Worm (Caenorhabditis elegans) whole organism, mixed stage, embryonic: Measurements from ENCODE around the gene Y75B12B.3.

ENCODE experiments used
- M03D4.4 ChIP-seq: sonication (generic microtip); optimal IDR thresholded peaks from 2 replicates; lab custom pipeline; 2017; ENCODE audit warnings: mild to moderate bottlenecking, missing genetic modification characterization, missing compliant biosample characterization
- ceh-39 ChIP-seq: fragments of 150-350 bp; optimal IDR thresholded peaks from 2 replicates; lab custom pipeline; 2014; ENCODE audit warnings: missing biosample characterization, missing genetic modification characterization
- elt-3 ChIP-seq: fragments of 150-350 bp; optimal IDR thresholded peaks from 2 replicates; lab custom pipeline; 2014; ENCODE audit warnings: missing biosample characterization, missing genetic modification characterization
- lin-13 ChIP-seq: fragments of 150-350 bp; optimal IDR thresholded peaks from 2 replicates; lab custom pipeline; 2014; ENCODE audit warnings: missing biosample characterization, missing genetic modification characterization
- mep-1 ChIP-seq: fragments of 150-350 bp; optimal IDR thresholded peaks from 2 replicates; lab custom pipeline; 2017; ENCODE audit warnings: missing biosample characterization, missing genetic modification reagents, missing genetic modification characterization, inconsistent platforms
- mls-2 ChIP-seq: sonication (generic microtip); optimal IDR thresholded peaks from 2 replicates; lab custom pipeline; 2016; ENCODE audit warnings: mild to moderate bottlenecking, missing genetic modification characterization, moderate library complexity, missing compliant biosample characterization
- nhr-12 ChIP-seq: fragments of 150-350 bp; optimal IDR thresholded peaks from 2 replicates; lab custom pipeline; 2014; ENCODE audit warnings: missing biosample characterization, missing genetic modification characterization
- nhr-76 ChIP-seq: sonication (generic microtip); optimal IDR thresholded peaks from 2 replicates; lab custom pipeline; 2017; ENCODE audit warnings: missing biosample characterization, missing genetic modification characterization
- sptf-1 ChIP-seq: sonication (generic microtip); optimal IDR thresholded peaks from 2 replicates; lab custom pipeline; 2017; ENCODE audit warnings: mild to moderate bottlenecking, missing genetic modification characterization, moderate library complexity, missing compliant biosample characterization
- unc-39 ChIP-seq: fragments of 150-350 bp; optimal IDR thresholded peaks from 2 replicates; lab custom pipeline; 2014; ENCODE audit warnings: missing biosample characterization, missing genetic modification characterization
- unc-62 ChIP-seq: fragments of 150-350 bp; optimal IDR thresholded peaks from 2 replicates; lab custom pipeline; 2014; ENCODE audit warnings: missing biosample characterization, missing genetic modification reagents, missing genetic modification characterization
- ztf-11 ChIP-seq: fragments of 150-350 bp; optimal IDR thresholded peaks from 2 replicates; lab custom pipeline; 2014; ENCODE audit warnings: missing biosample characterization, missing genetic modification characterization

DNA sequence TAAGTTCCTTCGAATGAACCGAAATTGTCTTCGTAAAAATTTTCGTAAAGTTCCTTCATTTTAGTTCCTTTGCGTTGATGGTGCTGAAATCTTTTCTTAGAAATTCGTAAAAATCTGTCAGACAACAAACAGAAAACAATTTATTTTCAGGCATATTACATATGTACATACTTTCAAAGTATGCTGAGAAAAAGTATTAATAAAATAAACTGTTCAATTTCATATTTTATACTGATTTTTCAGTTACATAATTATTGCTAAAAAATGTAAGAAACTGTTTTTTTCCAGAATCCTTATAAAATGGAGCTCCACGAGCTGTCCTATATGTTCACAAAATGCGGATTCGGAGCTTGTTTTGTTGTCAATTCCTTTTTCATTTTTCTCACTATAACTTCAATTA, 27.4 kb downstream of the Y75B12B.3 start, which contains the start of gene str-45:
- TF ChIP-seq unc-62 (GFP tag; lab: Kevin White, UChicago) (no peak), lin-13 (tag; lab: Kevin White, UChicago) (no peak), ztf-11 (no peak), mep-1 (tag; lab: Kevin White, UChicago) (no peak), ceh-39 (tag; lab: Kevin White, UChicago) (no peak), sptf-1 (tag; lab: Kevin White, UChicago) (no peak), nhr-76 (no peak), elt-3 (no peak), mls-2 (tag; lab: Kevin White, UChicago) (no peak), unc-39 (tag; lab: Kevin White, UChicago) (no peak), M03D4.4 (tag; lab: Kevin White, UChicago) (no peak), nhr-12 (no peak)
